Fruit fly (Drosophila melanogaster): ENCODE measurements around the gene CG33648.

Gene CG33648

DNA sequence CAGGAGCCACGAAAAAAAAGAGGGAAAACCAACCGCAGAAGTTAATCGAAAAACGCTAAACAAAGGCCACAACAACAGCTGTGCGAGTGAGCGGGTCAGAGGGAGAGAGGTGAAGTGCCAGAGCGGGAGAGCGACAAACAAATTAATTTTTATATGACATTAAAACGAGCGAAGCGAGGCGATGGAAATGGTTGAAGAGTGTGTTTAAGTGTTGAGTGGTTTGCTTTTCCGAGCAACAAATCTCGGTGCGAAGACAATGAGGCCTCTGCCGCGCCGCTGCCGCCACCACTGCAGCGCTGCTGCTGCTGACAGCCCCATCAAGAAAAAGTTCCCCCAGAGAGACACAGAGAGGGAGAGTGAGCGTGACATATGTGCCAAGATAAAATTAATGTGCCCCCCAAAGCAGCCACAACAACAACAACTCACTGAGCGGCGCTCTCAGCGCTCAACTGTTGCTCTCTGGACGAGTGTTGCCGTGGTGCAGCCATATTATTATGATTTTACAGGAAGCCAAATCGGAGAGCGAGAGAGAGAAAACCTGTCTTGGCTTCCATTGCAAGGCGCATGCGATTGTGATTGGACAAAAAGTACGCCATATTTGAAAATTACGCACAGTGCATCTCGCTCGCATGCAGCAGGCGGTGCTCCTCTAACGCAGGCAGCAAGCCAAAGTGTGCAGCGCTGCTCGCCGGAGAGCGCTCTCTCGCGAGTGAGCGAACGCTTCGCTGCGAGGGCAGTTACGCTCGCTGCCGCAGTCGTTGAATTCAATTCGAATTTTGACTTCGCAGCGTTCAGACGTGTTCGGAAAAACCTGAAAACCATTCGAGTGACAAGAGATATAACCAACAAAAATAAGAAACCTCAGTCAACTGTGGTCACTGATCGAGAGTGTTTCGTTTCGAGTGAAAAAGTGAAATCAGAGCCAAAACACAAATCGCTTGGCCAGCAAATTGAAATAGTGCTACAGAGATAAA lies 33.7 kb upstream of the CG33648 start, which contains the start of gene noc (continued):
- TF ChIP-seq CG11560 (tag; IDR thresholded peaks at IDR 0.05) (no peak), CG14667 (GFP tag; IDR thresholded peaks at IDR 0.05) (no peak), YL-1 (GFP tag; optimal IDR thresholded peaks at IDR 0.05) (no peak), wdn (GFP tag; IDR thresholded peaks at IDR 0.05) (0 out of 2 replicates have a peak, but pooled peaks have one; percentile 32), Rx (GFP tag; IDR thresholded peaks at IDR 0.05) (peak; percentile 28; the same call in 1 of the 2 replicates), lbe (GFP tag; optimal IDR thresholded peaks at IDR 0.05) (peak; percentile 77), CG10321 (GFP tag; IDR thresholded peaks at IDR 0.05) (peak; percentile 88), CG18476 (GFP tag; optimal IDR thresholded peaks at IDR 0.05) (peak; percentile 17)

DNA sequence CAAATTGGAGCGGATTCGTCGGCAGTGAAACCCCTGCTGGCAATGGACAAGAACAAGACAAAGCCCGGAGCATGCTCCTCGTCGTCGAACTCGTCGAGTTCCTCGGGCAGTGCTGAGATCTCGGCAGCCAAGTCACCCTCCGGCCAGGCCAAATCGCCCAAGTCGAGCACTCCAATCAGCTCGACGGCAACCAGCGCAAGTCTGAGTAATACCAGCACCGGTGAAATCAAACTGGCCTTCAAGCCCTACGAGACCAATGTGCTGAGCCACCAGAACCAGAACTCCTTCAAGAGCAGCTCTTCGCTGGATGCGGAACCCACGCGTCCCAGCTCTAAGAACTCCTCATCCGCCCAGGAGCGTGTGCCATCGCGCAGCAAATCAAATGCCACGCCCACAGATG lies 32.4 kb upstream of the CG33648 start:
- TF ChIP-seq prd (optimal IDR thresholded peaks at IDR 0.05) (no peak), prd (GFP tag; IDR thresholded peaks at IDR 0.05) (no peak), CG7372 (GFP tag; IDR thresholded peaks at IDR 0.05) (no peak), lmd (GFP tag; IDR thresholded peaks at IDR 0.05) (no peak), chm (GFP tag; IDR thresholded peaks at IDR 0.05) (0 out of 2 replicates have a peak, but pooled peaks have one; percentile 38), gcm2 (GFP tag; optimal IDR thresholded peaks at IDR 0.05) (no peak), CG17328 (GFP tag; IDR thresholded peaks at IDR 0.05) (no peak), Med (GFP tag) (peak; percentile 53)

DNA sequence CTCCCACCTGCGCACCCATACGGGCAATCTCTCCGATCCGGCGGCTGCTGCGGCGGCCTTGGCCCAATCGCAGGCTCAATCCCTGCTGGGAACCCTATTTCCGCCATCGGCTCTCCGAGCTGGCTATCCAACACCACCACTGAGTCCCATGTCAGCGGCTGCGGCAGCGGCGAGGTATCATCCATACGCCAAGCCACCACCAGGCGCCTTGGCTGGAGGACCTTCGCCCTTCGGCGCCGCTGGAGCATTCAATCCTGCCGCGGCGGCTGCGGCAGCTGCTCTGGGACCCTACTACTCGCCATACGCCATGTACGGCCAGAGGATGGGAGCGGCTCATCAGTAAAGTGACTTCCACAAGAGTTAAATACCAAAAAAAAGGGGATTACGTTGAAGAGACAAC lies 31.3 kb upstream of the CG33648 start:
- 0 out of 2 replicates have a peak, but pooled peaks have one; percentile 15 for TF ChIP-seq CG16779 (GFP tag; IDR thresholded peaks at IDR 0.05)
- TF ChIP-seq CG6254 (GFP tag; optimal IDR thresholded peaks at IDR 0.05): no peak
- TF ChIP-seq CG33557 (GFP tag; optimal IDR thresholded peaks at IDR 0.05): no peak
- 0 out of 2 replicates have a peak, but pooled peaks have one; percentile 42 for TF ChIP-seq CG42726 (GFP tag; IDR thresholded peaks at IDR 0.05; ENCODE audit: partially characterized antibody)
- no peak for TF ChIP-seq Usf (GFP tag; optimal IDR thresholded peaks at IDR 0.05)
- TF ChIP-seq CG10565 (GFP tag; optimal IDR thresholded peaks at IDR 0.05): no peak
- no peak for TF ChIP-seq CG15269 (tag; optimal IDR thresholded peaks at IDR 0.05)
- no peak for TF ChIP-seq stwl (tag; optimal IDR thresholded peaks at IDR 0.05)
- no peak for TF ChIP-seq CG6765 (GFP tag; optimal IDR thresholded peaks at IDR 0.05)
- TF ChIP-seq CG16813 (GFP tag; IDR thresholded peaks at IDR 0.05; ENCODE audit: partially characterized antibody): no peak
- TF ChIP-seq lmd (GFP tag; IDR thresholded peaks at IDR 0.05): 0 out of 2 replicates have a peak, but pooled peaks have one; percentile 13
- TF ChIP-seq B-H1 (GFP tag; IDR thresholded peaks at IDR 0.05): no peak
- TF ChIP-seq Ets65A (GFP tag): peak; percentile 91
- TF ChIP-seq zfh1 (GFP tag; IDR thresholded peaks at IDR 0.05): no peak
- TF ChIP-seq dan (GFP tag; IDR thresholded peaks at IDR 0.05): no peak
- no peak for TF ChIP-seq tgo (GFP tag; IDR thresholded peaks at IDR 0.05)
- no peak for TF ChIP-seq sisA (GFP tag; IDR thresholded peaks at IDR 0.05)
- TF ChIP-seq run (tag; optimal IDR thresholded peaks at IDR 0.05): no peak
- no peak for TF ChIP-seq seq (GFP tag; IDR thresholded peaks at IDR 0.05)
- no peak for TF ChIP-seq unpg (GFP tag; optimal IDR thresholded peaks at IDR 0.05)
- no peak for TF ChIP-seq CG12744 (GFP tag; optimal IDR thresholded peaks at IDR 0.05)
- TF ChIP-seq Antp (GFP tag; optimal IDR thresholded peaks at IDR 0.05): no peak
- no peak for TF ChIP-seq Fer3 (tag; optimal IDR thresholded peaks at IDR 0.05)
- TF ChIP-seq CG11085 (GFP tag; IDR thresholded peaks at IDR 0.05): no peak

All from whole organism, embryonic.